Fruit fly (Drosophila melanogaster) whole organism, embryonic: ENCODE measurements around the gene CG17221.

Experiments
- Abd-B ChIP-seq: fragments of 200-800 bp; sonication (Bioruptor generic); optimal IDR thresholded peaks from 2 replicates; lab custom pipeline; 2018; ENCODE audit warnings: missing biosample characterization, mild to moderate bottlenecking, missing genetic modification characterization, moderate library complexity
- C15 ChIP-seq: fragments of 200-800 bp; sonication (Bioruptor generic); IDR thresholded peaks from 3 replicates; pipeline ENCODE4 v1.3.6; 2022; ENCODE audit warnings: missing biosample characterization, missing genetic modification characterization
- CG11560 ChIP-seq: fragments of 200-800 bp; sonication (Bioruptor generic); IDR thresholded peaks from 3 replicates; pipeline ENCODE4 v1.3.6; 2022; ENCODE audit warnings: missing biosample characterization, missing genetic modification characterization
- CG14050 ChIP-seq: fragments of 200-800 bp; sonication (Bioruptor generic); IDR thresholded peaks from 3 replicates; pipeline ENCODE4 v1.3.6; 2022; ENCODE audit warnings: missing biosample characterization, missing genetic modification characterization
- CG17802 ChIP-seq: fragments of 200-800 bp; sonication (Bioruptor generic); optimal IDR thresholded peaks from 2 replicates; lab custom pipeline; 2018; ENCODE audit warnings: missing biosample characterization, mild to moderate bottlenecking, missing genetic modification characterization, moderate library complexity
- CG2199 ChIP-seq: fragments of 200-800 bp; sonication (Bioruptor generic); IDR thresholded peaks from 3 replicates; pipeline ENCODE4 v1.3.6; 2022; ENCODE audit warnings: missing biosample characterization, missing genetic modification characterization
- CG8359 ChIP-seq: fragments of 200-800 bp; sonication (Bioruptor generic); optimal IDR thresholded peaks from 2 replicates; lab custom pipeline; 2017; ENCODE audit warnings: missing biosample characterization, mild to moderate bottlenecking, missing genetic modification characterization, borderline replicate concordance
- CG9932 ChIP-seq: fragments of 200-800 bp; sonication (Bioruptor generic); IDR thresholded peaks from 2 replicates; pipeline ENCODE4 v1.3.6; 2022; ENCODE audit warnings: missing biosample characterization, missing genetic modification characterization
- Hr78 ChIP-seq, 2 experiments: fragments of 200-800 bp in 1 of 2; fragments of >200 bp in 1 of 2; sonication (Bioruptor generic) in 1 of 2; optimal IDR thresholded peaks; 2 replicates each; lab custom pipeline; 2017 to 2019; ENCODE audit warnings: missing biosample characterization in 2 of 2, missing genetic modification characterization in 2 of 2, mild to moderate bottlenecking in 1 of 2, moderate library complexity in 1 of 2
- br ChIP-seq: fragments of >200 bp; optimal IDR thresholded peaks from 2 replicates; lab custom pipeline; 2017
- p53 ChIP-seq: fragments of 200-800 bp; sonication (Bioruptor generic); optimal IDR thresholded peaks from 2 replicates; lab custom pipeline; 2016; ENCODE audit warnings: missing biosample characterization, missing genetic modification characterization

DNA sequence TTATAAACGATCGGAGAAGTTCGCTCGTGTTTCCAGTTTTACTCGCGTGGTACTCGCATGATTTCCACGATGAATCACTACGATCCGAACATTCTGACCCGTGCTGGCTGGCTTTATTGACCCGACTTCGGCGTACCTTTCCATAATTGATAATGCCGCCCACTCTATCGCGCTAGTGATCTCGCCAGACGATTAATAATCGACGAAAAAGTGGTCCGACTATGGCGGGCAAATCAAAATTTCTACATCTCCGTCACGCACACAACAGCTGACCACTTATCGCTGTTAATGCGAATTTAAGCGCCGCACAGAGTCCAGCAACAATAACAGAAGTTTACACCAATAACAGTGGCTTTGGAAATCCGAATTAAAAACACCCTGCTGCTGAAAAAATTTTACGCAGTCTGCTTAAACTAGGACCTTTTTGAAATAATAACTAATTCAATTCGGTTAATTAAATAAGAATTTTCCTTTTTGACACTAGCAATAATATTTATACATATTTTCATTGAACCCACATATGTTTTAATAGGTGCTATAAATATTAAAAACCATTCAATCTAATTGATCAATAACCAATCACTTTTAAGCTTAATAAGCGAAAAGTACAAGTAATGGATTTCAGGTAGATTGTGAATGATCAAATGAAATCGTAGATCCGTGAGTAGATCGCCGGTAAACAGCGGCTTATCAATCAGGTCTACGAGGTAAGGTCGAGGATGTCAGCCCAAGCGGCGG is 16.1 kb downstream of the CG17221 start:
- TF ChIP-seq CG2199 (GFP tag; lab: Robert Waterston, UW) (no peak), CG11560 (tag; lab: Robert Waterston, UW) (no peak), p53 (GFP tag; lab: Kevin White, UChicago) (no peak), CG17802 (no peak), br (lab: Kevin White, UChicago) (no peak), CG9932 (peak; percentile 55; the same call in 1 of the 2 replicates), CG14050 (GFP tag; lab: Robert Waterston, UW) (no peak), C15 (GFP tag; lab: Robert Waterston, UW) (no peak), Abd-B (GFP tag; lab: Kevin White, UChicago) (peak; percentile 24), Hr78 (GFP tag; optimal IDR thresholded peaks at IDR 0.05; lab: Kevin White, UChicago) (peak in 1 of 2 experiments; percentile 6), CG8359 (no peak)
